Fruit fly (Drosophila melanogaster) whole organism, embryonic: Measurements from ENCODE around the gene Tasp1.

ENCODE experiments used
- ATbp ChIP-seq: fragments of 200-800 bp; sonication (Bioruptor generic); optimal IDR thresholded peaks from 2 replicates; lab custom pipeline; 2017; ENCODE audit warnings: missing biosample characterization, mild to moderate bottlenecking, missing genetic modification characterization, missing genetic modification reagents
- BtbVII ChIP-seq: fragments of 200-800 bp; sonication (Bioruptor generic); optimal IDR thresholded peaks from 3 replicates; lab custom pipeline; 2017; ENCODE audit warnings: missing biosample characterization, mild to moderate bottlenecking, missing genetic modification characterization
- CG10543 ChIP-seq: fragments of 200-800 bp; sonication (Bioruptor generic); optimal IDR thresholded peaks from 3 replicates; lab custom pipeline; 2017; ENCODE audit warnings: missing biosample characterization, mild to moderate bottlenecking, missing genetic modification characterization, moderate library complexity
- CG12104 ChIP-seq: fragments of 200-800 bp; sonication (Bioruptor generic); optimal IDR thresholded peaks from 3 replicates; lab custom pipeline; 2016; ENCODE audit warnings: missing biosample characterization, missing genetic modification characterization
- CG12744 ChIP-seq: fragments of 200-800 bp; sonication (Bioruptor generic); optimal IDR thresholded peaks from 2 replicates; lab custom pipeline; 2016; ENCODE audit warnings: missing biosample characterization, missing genetic modification characterization
- CG13287 ChIP-seq: fragments of 200-800 bp; sonication (Bioruptor generic); IDR thresholded peaks from 2 replicates; pipeline ENCODE4 v1.3.6; 2022; ENCODE audit warnings: missing biosample characterization, missing genetic modification characterization; ENCODE audit not compliant: partially characterized antibody
- CG14014 ChIP-seq: fragments of 200-800 bp; sonication (Bioruptor generic); IDR thresholded peaks from 2 replicates; pipeline ENCODE4 v1.3.6; 2022; ENCODE audit warnings: missing biosample characterization, missing genetic modification characterization
- CG14710 ChIP-seq: fragments of 200-800 bp; sonication (Bioruptor generic); optimal IDR thresholded peaks from 3 replicates; lab custom pipeline; 2019; ENCODE audit warnings: missing biosample characterization, mild to moderate bottlenecking, missing genetic modification characterization, moderate library complexity
- CG15696 ChIP-seq: fragments of 200-800 bp; sonication (Bioruptor generic); optimal IDR thresholded peaks from 2 replicates; lab custom pipeline; 2019; ENCODE audit warnings: missing biosample characterization, mild to moderate bottlenecking, missing genetic modification characterization, moderate library complexity
- CG30020 ChIP-seq: fragments of 200-800 bp; optimal IDR thresholded peaks from 2 replicates; lab custom pipeline; 2019; ENCODE audit warnings: missing biosample characterization, mild to moderate bottlenecking, missing genetic modification characterization, moderate library complexity
- CG33557 ChIP-seq: fragments of 200-800 bp; sonication (Bioruptor generic); optimal IDR thresholded peaks from 2 replicates; lab custom pipeline; 2019; ENCODE audit warnings: missing biosample characterization, mild to moderate bottlenecking, missing genetic modification characterization, moderate library complexity
- CG4404 ChIP-seq: fragments of 200-800 bp; sonication (Bioruptor generic); IDR thresholded peaks from 2 replicates; pipeline ENCODE4 v1.3.6; 2022; ENCODE audit warnings: missing biosample characterization, missing genetic modification characterization
- CG6175 ChIP-seq: fragments of 200-800 bp; sonication (Bioruptor generic); IDR thresholded peaks from 3 replicates; pipeline ENCODE4 v1.3.6; 2022; ENCODE audit warnings: missing biosample characterization, missing genetic modification characterization
- CG6254 ChIP-seq: fragments of 200-800 bp; sonication (Bioruptor generic); optimal IDR thresholded peaks from 3 replicates; lab custom pipeline; 2017; ENCODE audit warnings: mild to moderate bottlenecking, missing biosample characterization, missing genetic modification reagents, missing genetic modification characterization
- CG6683 ChIP-seq: fragments of 200-800 bp; sonication (Bioruptor generic); optimal IDR thresholded peaks from 2 replicates; lab custom pipeline; 2017; ENCODE audit warnings: missing biosample characterization, mild to moderate bottlenecking, missing genetic modification characterization, missing genetic modification reagents
- CG7786 ChIP-seq: fragments of 200-800 bp; sonication (Bioruptor generic); optimal IDR thresholded peaks from 2 replicates; lab custom pipeline; 2016; ENCODE audit warnings: missing biosample characterization, missing genetic modification characterization
- CG8089 ChIP-seq: fragments of 200-800 bp; sonication (Bioruptor generic); optimal IDR thresholded peaks from 3 replicates; lab custom pipeline; 2016; ENCODE audit warnings: missing biosample characterization, missing genetic modification characterization
- CG8281 ChIP-seq: fragments of 200-800 bp; sonication (Bioruptor generic); optimal IDR thresholded peaks from 2 replicates; lab custom pipeline; 2018; ENCODE audit warnings: missing biosample characterization, mild to moderate bottlenecking, missing genetic modification characterization, moderate library complexity
- CG9437 ChIP-seq: fragments of 200-800 bp; sonication (Bioruptor generic); optimal IDR thresholded peaks from 2 replicates; lab custom pipeline; 2018; ENCODE audit warnings: missing biosample characterization, mild to moderate bottlenecking, missing genetic modification characterization
- CTCF ChIP-seq: fragments of 200-800 bp; sonication (Bioruptor generic); optimal IDR thresholded peaks from 2 replicates; lab custom pipeline; 2017; ENCODE audit warnings: missing biosample characterization, mild to moderate bottlenecking, missing genetic modification characterization, moderate library complexity
- E2f1 ChIP-seq: fragments of 200-800 bp; sonication (Bioruptor generic); IDR thresholded peaks from 2 replicates; pipeline ENCODE4 v1.3.6; 2022; ENCODE audit warnings: missing biosample characterization, missing genetic modification characterization
- Ets97D ChIP-seq: fragments of 200-800 bp; sonication (Bioruptor generic); optimal IDR thresholded peaks from 3 replicates; lab custom pipeline; 2016; ENCODE audit warnings: missing biosample characterization, missing genetic modification characterization
- Fer1 ChIP-seq: fragments of 200-800 bp; sonication (Bioruptor generic); optimal IDR thresholded peaks from 2 replicates; lab custom pipeline; 2017; ENCODE audit warnings: missing biosample characterization, mild to moderate bottlenecking, missing genetic modification characterization
- Fer2 ChIP-seq: fragments of 200-800 bp; sonication (Bioruptor generic); optimal IDR thresholded peaks from 2 replicates; lab custom pipeline; 2018; ENCODE audit warnings: missing biosample characterization, mild to moderate bottlenecking, missing genetic modification characterization, moderate library complexity
- GATAe ChIP-seq: fragments of 200-800 bp; sonication (Bioruptor generic); conservative IDR thresholded peaks from 2 replicates; pipeline ENCODE4 v1.3.6; 2022; ENCODE audit warnings: missing biosample characterization, missing genetic modification characterization
- Mes4 ChIP-seq: fragments of 200-800 bp; sonication (Bioruptor generic); optimal IDR thresholded peaks from 2 replicates; lab custom pipeline; 2016; ENCODE audit warnings: missing biosample characterization, missing genetic modification characterization
- NfI ChIP-seq: fragments of 200-800 bp; sonication (Bioruptor generic); optimal IDR thresholded peaks from 3 replicates; lab custom pipeline; 2018; ENCODE audit warnings: missing biosample characterization, mild to moderate bottlenecking, missing genetic modification characterization, moderate library complexity
- Poxn ChIP-seq: fragments of 200-800 bp; sonication (Bioruptor generic); IDR thresholded peaks from 2 replicates; pipeline ENCODE4 v1.3.6; 2022; ENCODE audit warnings: missing biosample characterization, missing genetic modification characterization
- Spps ChIP-seq: fragments of 200-800 bp; sonication (Bioruptor generic); optimal IDR thresholded peaks from 2 replicates; lab custom pipeline; 2018; ENCODE audit warnings: missing biosample characterization, mild to moderate bottlenecking, missing genetic modification characterization
- br ChIP-seq: fragments of >200 bp; optimal IDR thresholded peaks from 2 replicates; lab custom pipeline; 2017
- chinmo ChIP-seq: fragments of 200-800 bp; sonication (Bioruptor generic); IDR thresholded peaks from 4 replicates; pipeline ENCODE4 v1.3.6; 2022; ENCODE audit warnings: missing biosample characterization, missing genetic modification characterization; ENCODE audit not compliant: partially characterized antibody
- chn ChIP-seq: fragments of 200-800 bp; sonication (Bioruptor generic); optimal IDR thresholded peaks from 2 replicates; lab custom pipeline; 2016; ENCODE audit warnings: missing biosample characterization, missing genetic modification characterization
- crc ChIP-seq: fragments of 200-800 bp; sonication (Bioruptor generic); optimal IDR thresholded peaks from 2 replicates; lab custom pipeline; 2016; ENCODE audit warnings: missing biosample characterization, missing genetic modification characterization
- dati ChIP-seq: fragments of 200-800 bp; sonication (Bioruptor generic); IDR thresholded peaks from 2 replicates; pipeline ENCODE4 v1.3.6; 2022; ENCODE audit warnings: missing biosample characterization, missing genetic modification characterization
- eyg ChIP-seq: fragments of 200-800 bp; sonication (Bioruptor generic); optimal IDR thresholded peaks from 3 replicates; lab custom pipeline; 2016; ENCODE audit warnings: missing biosample characterization, missing genetic modification characterization
- fru ChIP-seq: fragments of >200 bp; optimal IDR thresholded peaks from 2 replicates; lab custom pipeline; 2017
- fu2 ChIP-seq: fragments of 200-800 bp; sonication (Bioruptor generic); optimal IDR thresholded peaks from 2 replicates; lab custom pipeline; 2016; ENCODE audit warnings: missing biosample characterization, missing genetic modification characterization
- gce ChIP-seq: fragments of 200-800 bp; sonication (Bioruptor generic); IDR thresholded peaks from 3 replicates; pipeline ENCODE4 v1.3.6; 2022; ENCODE audit warnings: missing biosample characterization, missing genetic modification characterization
- gcm2 ChIP-seq: fragments of 200-800 bp; sonication (Bioruptor generic); optimal IDR thresholded peaks from 2 replicates; lab custom pipeline; 2016; ENCODE audit warnings: missing biosample characterization, missing genetic modification characterization
- gem ChIP-seq: fragments of 200-800 bp; sonication (Bioruptor generic); optimal IDR thresholded peaks from 2 replicates; lab custom pipeline; 2019; ENCODE audit warnings: missing biosample characterization, mild to moderate bottlenecking, missing genetic modification characterization, moderate library complexity
- gro ChIP-seq: fragments of 200-800 bp; sonication (Bioruptor generic); optimal IDR thresholded peaks from 2 replicates; lab custom pipeline; 2016; ENCODE audit warnings: missing biosample characterization, missing genetic modification characterization
- hth ChIP-seq: fragments of >200 bp; optimal IDR thresholded peaks from 2 replicates; lab custom pipeline; 2017; ENCODE audit warnings: inconsistent platforms
- ken ChIP-seq: fragments of 200-800 bp; sonication (Bioruptor generic); IDR thresholded peaks from 3 replicates; pipeline ENCODE4 v1.3.6; 2022; ENCODE audit warnings: missing biosample characterization, missing genetic modification characterization
- klu ChIP-seq: fragments of 200-800 bp; sonication (Bioruptor generic); IDR thresholded peaks from 2 replicates; pipeline ENCODE4 v1.3.6; 2022; ENCODE audit warnings: missing biosample characterization, missing genetic modification characterization
- lola ChIP-seq, 3 experiments: fragments of >200 bp in 2 of 3; fragments of 200-800 bp in 1 of 3; sonication (Bioruptor generic) in 1 of 3; optimal IDR thresholded peaks; 2 replicates each; lab custom pipeline; 2017 to 2019; ENCODE audit warnings: missing biosample characterization in 3 of 3, missing genetic modification characterization in 3 of 3, mild to moderate bottlenecking in 1 of 3, moderate library complexity in 1 of 3
- nau ChIP-seq: fragments of 200-800 bp; sonication (Bioruptor generic); optimal IDR thresholded peaks from 3 replicates; lab custom pipeline; 2017; ENCODE audit warnings: missing biosample characterization, mild to moderate bottlenecking, missing genetic modification characterization, missing genetic modification reagents
- onecut ChIP-seq: fragments of 200-800 bp; sonication (Bioruptor generic); IDR thresholded peaks from 2 replicates; pipeline ENCODE4 v1.3.6; 2022; ENCODE audit warnings: missing biosample characterization, missing genetic modification characterization
- sisA ChIP-seq: fragments of 200-800 bp; sonication (Bioruptor generic); IDR thresholded peaks from 2 replicates; pipeline ENCODE4 v1.3.6; 2022; ENCODE audit warnings: missing biosample characterization, missing genetic modification characterization
- stwl ChIP-seq: fragments of 200-800 bp; sonication (Bioruptor generic); optimal IDR thresholded peaks from 3 replicates; lab custom pipeline; 2018; ENCODE audit warnings: missing biosample characterization, mild to moderate bottlenecking, missing genetic modification characterization, moderate library complexity
- sug ChIP-seq: fragments of 200-800 bp; optimal IDR thresholded peaks from 2 replicates; lab custom pipeline; 2019; ENCODE audit warnings: missing biosample characterization, mild to moderate bottlenecking, missing genetic modification characterization, moderate library complexity
- tll ChIP-seq, 2 experiments: fragments of 200-800 bp in 1 of 2; fragments of >200 bp in 1 of 2; sonication (Bioruptor generic) in 1 of 2; optimal IDR thresholded peaks; 2 replicates each; lab custom pipeline; 2017 to 2019; ENCODE audit warnings: missing biosample characterization in 2 of 2, missing genetic modification characterization in 2 of 2, mild to moderate bottlenecking in 1 of 2, moderate library complexity in 1 of 2
- vnd ChIP-seq: fragments of 200-800 bp; sonication (Bioruptor generic); IDR thresholded peaks from 3 replicates; pipeline ENCODE4 v1.3.6; 2022; ENCODE audit warnings: missing biosample characterization, missing genetic modification characterization; ENCODE audit not compliant: partially characterized antibody
- wek ChIP-seq: fragments of 200-800 bp; sonication (Bioruptor generic); optimal IDR thresholded peaks from 3 replicates; lab custom pipeline; 2018; ENCODE audit warnings: missing biosample characterization, mild to moderate bottlenecking, missing genetic modification characterization, moderate library complexity

Gene Tasp1

DNA sequence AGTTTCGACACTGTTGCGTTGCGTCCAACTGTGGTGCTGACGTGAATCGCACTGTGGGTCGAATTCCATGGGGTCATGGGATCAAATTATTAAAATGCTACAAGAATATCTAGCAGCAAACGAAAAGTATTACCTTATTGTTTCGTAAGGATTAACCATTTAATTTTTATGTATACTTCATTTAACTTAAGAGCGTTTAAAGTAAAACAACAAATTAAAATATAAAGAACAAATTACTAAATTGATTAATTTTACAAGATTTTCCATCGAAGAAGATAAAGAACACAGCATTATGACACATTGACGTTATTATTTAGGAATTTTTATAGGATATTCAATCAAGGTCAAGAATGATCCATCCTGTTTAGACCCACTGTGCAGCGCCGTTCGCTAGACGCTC is 33.2 kb downstream of the Tasp1 start (continued):
- TF ChIP-seq chn (no peak), CTCF (GFP tag; lab: Kevin White, UChicago) (no peak), GATAe (GFP tag; lab: Robert Waterston, UW) (no peak), CG14014 (no peak), CG6683 (GFP tag; lab: Kevin White, UChicago) (no peak), gce (GFP tag; lab: Robert Waterston, UW) (no peak), Fer1 (peak; percentile 37), eyg (GFP tag; lab: Kevin White, UChicago) (no peak), vnd (GFP tag; lab: Robert Waterston, UW) (no peak), CG13287 (GFP tag; lab: Robert Waterston, UW) (no peak), tll (GFP tag; optimal IDR thresholded peaks at IDR 0.05; lab: Kevin White, UChicago) (no peak), hth (no peak), ATbp (peak; percentile 35), wek (GFP tag; lab: Kevin White, UChicago) (no peak), Fer2 (tag; lab: Kevin White, UChicago) (no peak), E2f1 (GFP tag; lab: Robert Waterston, UW) (0 out of 2 replicates have a peak, but pooled peaks have one; percentile 6), Ets97D (no peak), crc (no peak), chinmo (no peak), Spps (tag; lab: Kevin White, UChicago) (no peak), nau (GFP tag; lab: Kevin White, UChicago) (peak; percentile 2), CG15696 (tag; lab: Kevin White, UChicago) (no peak), dati (no peak), klu (GFP tag; lab: Robert Waterston, UW) (no peak), NfI (GFP tag; lab: Kevin White, UChicago) (peak; percentile 19), gcm2 (GFP tag; lab: Kevin White, UChicago) (no peak), CG10543 (no peak), lola (GFP tag; optimal IDR thresholded peaks at IDR 0.05; lab: Kevin White, UChicago) (peak in 1 of 3 experiments; percentile 35), ken (GFP tag; lab: Robert Waterston, UW) (no peak), CG33557 (GFP tag; lab: Kevin White, UChicago) (no peak), CG8089 (no peak), CG6254 (GFP tag; lab: Kevin White, UChicago) (peak; percentile 25), fru (lab: Kevin White, UChicago) (no peak), CG12104 (GFP tag; lab: Kevin White, UChicago) (peak; percentile 11), sug (tag; lab: Kevin White, UChicago) (peak; percentile 6), CG4404 (GFP tag; lab: Robert Waterston, UW) (no peak), sisA (GFP tag; lab: Robert Waterston, UW) (no peak; the same call in 1 of the 2 replicates), Mes4 (no peak), CG7786 (no peak), fu2 (no peak), stwl (tag; lab: Kevin White, UChicago) (no peak), onecut (GFP tag; lab: Robert Waterston, UW) (no peak), br (lab: Kevin White, UChicago) (no peak), Poxn (no peak), gem (tag; lab: Kevin White, UChicago) (peak; percentile 77), CG6175 (GFP tag; lab: Robert Waterston, UW) (no peak), gro (GFP tag; lab: Kevin White, UChicago) (no peak), CG14710 (tag; lab: Kevin White, UChicago) (peak; percentile 44), CG8281 (tag; lab: Kevin White, UChicago) (no peak), CG9437 (GFP tag; lab: Kevin White, UChicago) (peak; percentile 62), BtbVII (peak; percentile 45), CG12744 (no peak), CG30020 (tag; lab: Kevin White, UChicago) (no peak)
